Worm (Caenorhabditis elegans) whole organism, L2 larva: ENCODE measurements around the gene Y67A10A.11.

Source experiments
- lsy-2 ChIP-seq, 2 experiments: fragments of 150-350 bp in 1 of 2; sonication (generic microtip) in 1 of 2; optimal IDR thresholded peaks; 2 replicates each; lab custom pipeline; 2014 to 2017; ENCODE audit warnings: missing biosample characterization in 2 of 2, missing genetic modification characterization in 2 of 2
- nhr-237 ChIP-seq: fragments of 150-350 bp; optimal IDR thresholded peaks from 2 replicates; lab custom pipeline; 2014; ENCODE audit warnings: missing biosample characterization, missing genetic modification characterization
- skn-1 ChIP-seq: sonication (generic microtip); optimal IDR thresholded peaks from 2 replicates; lab custom pipeline; 2017; ENCODE audit warnings: missing biosample characterization, missing genetic modification characterization
- snpc-4 ChIP-seq: fragments of 150-350 bp; optimal IDR thresholded peaks from 2 replicates; lab custom pipeline; 2014; ENCODE audit warnings: missing biosample characterization, missing genetic modification characterization
- ztf-11 ChIP-seq: sonication (generic microtip); optimal IDR thresholded peaks from 2 replicates; lab custom pipeline; 2017; ENCODE audit warnings: missing biosample characterization, missing genetic modification characterization

DNA sequence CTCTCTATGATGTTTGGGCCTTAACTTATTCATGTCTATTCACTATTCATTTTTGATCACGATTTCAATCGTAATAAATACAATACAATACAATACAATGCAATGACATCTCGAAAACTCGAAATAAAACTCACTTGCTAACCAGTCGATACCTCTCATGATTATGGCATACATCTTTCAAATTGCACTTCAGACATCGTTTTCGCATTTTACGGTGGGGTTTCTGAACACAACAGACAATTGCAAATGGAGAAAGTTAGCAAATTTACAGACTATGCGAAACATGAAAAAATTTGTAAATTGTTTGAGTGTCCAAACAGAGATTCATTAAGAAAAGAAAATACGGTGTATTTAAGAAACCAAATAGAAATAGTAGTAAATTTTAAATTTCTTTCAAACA lies 43.7 kb downstream of the Y67A10A.11 start, which contains the start of gene paqr-3:
- TF ChIP-seq snpc-4 (tag; lab: Kevin White, UChicago) = no peak
- TF ChIP-seq nhr-237 (tag; lab: Kevin White, UChicago) = no peak
- TF ChIP-seq lsy-2 (tag; optimal IDR thresholded peaks at IDR 0.05; lab: Kevin White, UChicago) = no peak
- no peak for TF ChIP-seq skn-1 (tag; lab: Kevin White, UChicago)
- no peak for TF ChIP-seq ztf-11 (tag; lab: Kevin White, UChicago)
